Fruit fly (Drosophila melanogaster) whole organism, embryonic: ENCODE measurements around the gene Cyp312a1.

Experiments
- Bteb2 ChIP-seq: fragments of 200-800 bp; sonication (Bioruptor generic); optimal IDR thresholded peaks from 2 replicates; lab custom pipeline; 2016; ENCODE audit warnings: missing biosample characterization, missing genetic modification characterization
- CG10147 ChIP-seq: fragments of 200-800 bp; sonication (Bioruptor generic); optimal IDR thresholded peaks from 2 replicates; lab custom pipeline; 2019; ENCODE audit warnings: missing biosample characterization, mild to moderate bottlenecking, missing genetic modification characterization, moderate library complexity
- CG10209 ChIP-seq: fragments of 200-800 bp; sonication (Bioruptor generic); optimal IDR thresholded peaks from 3 replicates; lab custom pipeline; 2017; ENCODE audit warnings: missing biosample characterization, mild to moderate bottlenecking, missing genetic modification characterization, missing genetic modification reagents
- CG10565 ChIP-seq: fragments of 200-800 bp; sonication (Bioruptor generic); optimal IDR thresholded peaks from 3 replicates; lab custom pipeline; 2016; ENCODE audit warnings: missing biosample characterization, mild to moderate bottlenecking, missing genetic modification characterization
- CG11696 ChIP-seq: fragments of 200-800 bp; sonication (Bioruptor generic); IDR thresholded peaks from 2 replicates; pipeline ENCODE4 v1.3.6; 2022; ENCODE audit warnings: missing biosample characterization, missing genetic modification characterization
- CG14050 ChIP-seq: fragments of 200-800 bp; sonication (Bioruptor generic); IDR thresholded peaks from 3 replicates; pipeline ENCODE4 v1.3.6; 2022; ENCODE audit warnings: missing biosample characterization, missing genetic modification characterization
- CG16779 ChIP-seq: fragments of 200-800 bp; sonication (Bioruptor generic); IDR thresholded peaks from 2 replicates; pipeline ENCODE4 v1.3.6; 2022; ENCODE audit warnings: missing biosample characterization, missing genetic modification characterization
- CG2678 ChIP-seq: fragments of 200-800 bp; sonication (Bioruptor generic); optimal IDR thresholded peaks from 3 replicates; lab custom pipeline; 2019; ENCODE audit warnings: missing biosample characterization, mild to moderate bottlenecking, missing genetic modification characterization, moderate library complexity
- CG31365 ChIP-seq: fragments of 200-800 bp; sonication (Bioruptor generic); optimal IDR thresholded peaks from 2 replicates; lab custom pipeline; 2018; ENCODE audit warnings: missing biosample characterization, mild to moderate bottlenecking, missing genetic modification characterization
- CG33213 ChIP-seq: fragments of 200-800 bp; sonication (Bioruptor generic); optimal IDR thresholded peaks from 3 replicates; lab custom pipeline; 2016; ENCODE audit warnings: missing biosample characterization, missing genetic modification characterization
- CG4424 ChIP-seq: fragments of 200-800 bp; sonication (Bioruptor generic); optimal IDR thresholded peaks from 3 replicates; lab custom pipeline; 2016; ENCODE audit warnings: missing biosample characterization, missing genetic modification characterization
- CG6813 ChIP-seq: fragments of 200-800 bp; sonication (Bioruptor generic); optimal IDR thresholded peaks from 2 replicates; lab custom pipeline; 2017; ENCODE audit warnings: missing biosample characterization, missing genetic modification characterization, mild to moderate bottlenecking, moderate library complexity, missing genetic modification reagents
- CG7839 ChIP-seq: fragments of 200-800 bp; sonication (Bioruptor generic); optimal IDR thresholded peaks from 3 replicates; lab custom pipeline; 2018; ENCODE audit warnings: missing biosample characterization, mild to moderate bottlenecking, missing genetic modification characterization, moderate library complexity
- CG7987 ChIP-seq: fragments of 200-800 bp; sonication (Bioruptor generic); optimal IDR thresholded peaks from 2 replicates; lab custom pipeline; 2018; ENCODE audit warnings: missing biosample characterization, mild to moderate bottlenecking, missing genetic modification characterization, moderate library complexity
- CG8281 ChIP-seq: fragments of 200-800 bp; sonication (Bioruptor generic); optimal IDR thresholded peaks from 2 replicates; lab custom pipeline; 2018; ENCODE audit warnings: missing biosample characterization, mild to moderate bottlenecking, missing genetic modification characterization, moderate library complexity
- CG8290 ChIP-seq, 3 experiments: fragments of 200-800 bp; sonication (Bioruptor generic); optimal IDR thresholded peaks; 2 replicates each; lab custom pipeline; 2016 to 2019; ENCODE audit warnings: missing biosample characterization in 3 of 3, missing genetic modification characterization in 3 of 3, mild to moderate bottlenecking in 2 of 3, moderate library complexity in 1 of 3
- CG8944 ChIP-seq: fragments of 200-800 bp; sonication (Bioruptor generic); optimal IDR thresholded peaks from 3 replicates; lab custom pipeline; 2016; ENCODE audit warnings: missing biosample characterization, missing genetic modification characterization
- CTCF ChIP-seq: fragments of 200-800 bp; sonication (Bioruptor generic); optimal IDR thresholded peaks from 2 replicates; lab custom pipeline; 2017; ENCODE audit warnings: missing biosample characterization, mild to moderate bottlenecking, missing genetic modification characterization, moderate library complexity
- H15 ChIP-seq: fragments of 200-800 bp; sonication (Bioruptor generic); IDR thresholded peaks from 3 replicates; pipeline ENCODE4 v1.3.6; 2022; ENCODE audit warnings: missing biosample characterization, missing genetic modification characterization
- Max ChIP-seq: fragments of 200-800 bp; sonication (Bioruptor generic); optimal IDR thresholded peaks from 2 replicates; lab custom pipeline; 2016; ENCODE audit warnings: missing biosample characterization, mild to moderate bottlenecking, missing genetic modification characterization
- NC2α ChIP-seq: fragments of 200-800 bp; sonication (Bioruptor generic); optimal IDR thresholded peaks from 2 replicates; lab custom pipeline; 2016; ENCODE audit warnings: missing biosample characterization, missing genetic modification characterization
- Six4 ChIP-seq: fragments of 200-800 bp; sonication (Bioruptor generic); optimal IDR thresholded peaks from 2 replicates; lab custom pipeline; 2016; ENCODE audit warnings: missing biosample characterization, missing genetic modification characterization
- Spps ChIP-seq: fragments of 200-800 bp; sonication (Bioruptor generic); optimal IDR thresholded peaks from 2 replicates; lab custom pipeline; 2018; ENCODE audit warnings: missing biosample characterization, mild to moderate bottlenecking, missing genetic modification characterization
- Xbp1 ChIP-seq: fragments of 200-800 bp; sonication (Bioruptor generic); optimal IDR thresholded peaks from 3 replicates; lab custom pipeline; 2016; ENCODE audit warnings: missing biosample characterization, mild to moderate bottlenecking, missing genetic modification characterization
- bbx ChIP-seq: fragments of 200-800 bp; sonication (Bioruptor generic); IDR thresholded peaks from 2 replicates; pipeline ENCODE4 v1.3.6; 2022; ENCODE audit warnings: missing biosample characterization, missing genetic modification characterization; ENCODE audit not compliant: partially characterized antibody
- bsh ChIP-seq, 2 experiments: fragments of 200-800 bp; sonication (Bioruptor generic); optimal IDR thresholded peaks; 2 replicates each; lab custom pipeline; 2017 to 2018; ENCODE audit warnings: mild to moderate bottlenecking in 2 of 2, missing biosample characterization in 2 of 2, missing genetic modification characterization in 2 of 2, moderate library complexity in 1 of 2
- cato ChIP-seq: fragments of 200-800 bp; sonication (Bioruptor generic); optimal IDR thresholded peaks from 2 replicates; lab custom pipeline; 2016; ENCODE audit warnings: missing biosample characterization, missing genetic modification characterization, borderline replicate concordance
- chinmo ChIP-seq: fragments of 200-800 bp; sonication (Bioruptor generic); IDR thresholded peaks from 4 replicates; pipeline ENCODE4 v1.3.6; 2022; ENCODE audit warnings: missing biosample characterization, missing genetic modification characterization; ENCODE audit not compliant: partially characterized antibody
- crc ChIP-seq: fragments of 200-800 bp; sonication (Bioruptor generic); optimal IDR thresholded peaks from 2 replicates; lab custom pipeline; 2016; ENCODE audit warnings: missing biosample characterization, missing genetic modification characterization
- danr ChIP-seq: fragments of 200-800 bp; sonication (Bioruptor generic); IDR thresholded peaks from 2 replicates; pipeline ENCODE4 v1.3.6; 2022; ENCODE audit warnings: missing biosample characterization, missing genetic modification characterization
- dati ChIP-seq: fragments of 200-800 bp; sonication (Bioruptor generic); IDR thresholded peaks from 2 replicates; pipeline ENCODE4 v1.3.6; 2022; ENCODE audit warnings: missing biosample characterization, missing genetic modification characterization
- fd102C ChIP-seq: fragments of 200-800 bp; sonication (Bioruptor generic); optimal IDR thresholded peaks from 2 replicates; lab custom pipeline; 2018; ENCODE audit warnings: missing biosample characterization, mild to moderate bottlenecking, missing genetic modification characterization, moderate library complexity
- ftz-f1 ChIP-seq: fragments of 200-800 bp; sonication (Bioruptor generic); optimal IDR thresholded peaks from 2 replicates; lab custom pipeline; 2016; ENCODE audit warnings: missing biosample characterization, missing genetic modification characterization
- hbn ChIP-seq: fragments of 200-800 bp; sonication (Bioruptor generic); IDR thresholded peaks from 2 replicates; pipeline ENCODE4 v1.3.6; 2022; ENCODE audit warnings: missing biosample characterization, missing genetic modification characterization; ENCODE audit not compliant: partially characterized antibody
- her ChIP-seq: fragments of 200-800 bp; sonication (Bioruptor generic); optimal IDR thresholded peaks from 2 replicates; lab custom pipeline; 2016; ENCODE audit warnings: missing biosample characterization, missing genetic modification characterization
- kay ChIP-seq: fragments of 200-800 bp; sonication (Bioruptor generic); optimal IDR thresholded peaks from 2 replicates; lab custom pipeline; 2016; ENCODE audit warnings: missing biosample characterization, missing genetic modification characterization
- kni ChIP-seq: fragments of 200-800 bp; sonication (Bioruptor generic); optimal IDR thresholded peaks from 3 replicates; lab custom pipeline; 2017; ENCODE audit warnings: mild to moderate bottlenecking, missing biosample characterization, missing genetic modification reagents, missing genetic modification characterization
- mam ChIP-seq: fragments of 200-800 bp; sonication (Bioruptor generic); optimal IDR thresholded peaks from 3 replicates; lab custom pipeline; 2016; ENCODE audit warnings: missing biosample characterization, missing genetic modification characterization
- mirr ChIP-seq: fragments of 200-800 bp; sonication (Bioruptor generic); optimal IDR thresholded peaks from 3 replicates; lab custom pipeline; 2018; ENCODE audit warnings: missing biosample characterization, mild to moderate bottlenecking, missing genetic modification characterization
- mld ChIP-seq: fragments of 200-800 bp; sonication (Bioruptor generic); IDR thresholded peaks from 3 replicates; pipeline ENCODE4 v1.3.6; 2022; ENCODE audit warnings: missing biosample characterization, missing genetic modification characterization; ENCODE audit not compliant: partially characterized antibody
- psq ChIP-seq: fragments of 200-800 bp; sonication (Bioruptor generic); optimal IDR thresholded peaks from 2 replicates; lab custom pipeline; 2017; ENCODE audit warnings: missing biosample characterization, missing genetic modification characterization
- sens ChIP-seq: fragments of 200-800 bp; sonication (Bioruptor generic); peaks from one replicate; lab custom pipeline; 2016; ENCODE audit warnings: missing biosample characterization, missing genetic modification characterization
- sna ChIP-seq: fragments of 200-800 bp; sonication (Bioruptor generic); IDR thresholded peaks from 2 replicates; pipeline ENCODE4 v1.3.6; 2022; ENCODE audit warnings: missing biosample characterization, missing genetic modification characterization; ENCODE audit not compliant: partially characterized antibody
- so ChIP-seq: fragments of 200-800 bp; sonication (Bioruptor generic); IDR thresholded peaks from 3 replicates; pipeline ENCODE4 v1.3.6; 2022; ENCODE audit warnings: missing biosample characterization, missing genetic modification characterization
- sqz ChIP-seq: fragments of 200-800 bp; sonication (Bioruptor generic); optimal IDR thresholded peaks from 3 replicates; lab custom pipeline; 2018; ENCODE audit warnings: missing biosample characterization, mild to moderate bottlenecking, missing genetic modification characterization
- ssp ChIP-seq: fragments of 200-800 bp; sonication (Bioruptor generic); IDR thresholded peaks from 2 replicates; pipeline ENCODE4 v1.3.6; 2022; ENCODE audit warnings: missing biosample characterization, missing genetic modification characterization
- tup ChIP-seq: fragments of 200-800 bp; sonication (Bioruptor generic); optimal IDR thresholded peaks from 2 replicates; lab custom pipeline; 2016; ENCODE audit warnings: missing biosample characterization, mild to moderate bottlenecking, missing genetic modification characterization, moderate library complexity
- twi ChIP-seq: fragments of 200-800 bp; optimal IDR thresholded peaks from 2 replicates; lab custom pipeline; 2019; ENCODE audit warnings: missing biosample characterization, mild to moderate bottlenecking, missing genetic modification characterization, moderate library complexity

Gene Cyp312a1

DNA sequence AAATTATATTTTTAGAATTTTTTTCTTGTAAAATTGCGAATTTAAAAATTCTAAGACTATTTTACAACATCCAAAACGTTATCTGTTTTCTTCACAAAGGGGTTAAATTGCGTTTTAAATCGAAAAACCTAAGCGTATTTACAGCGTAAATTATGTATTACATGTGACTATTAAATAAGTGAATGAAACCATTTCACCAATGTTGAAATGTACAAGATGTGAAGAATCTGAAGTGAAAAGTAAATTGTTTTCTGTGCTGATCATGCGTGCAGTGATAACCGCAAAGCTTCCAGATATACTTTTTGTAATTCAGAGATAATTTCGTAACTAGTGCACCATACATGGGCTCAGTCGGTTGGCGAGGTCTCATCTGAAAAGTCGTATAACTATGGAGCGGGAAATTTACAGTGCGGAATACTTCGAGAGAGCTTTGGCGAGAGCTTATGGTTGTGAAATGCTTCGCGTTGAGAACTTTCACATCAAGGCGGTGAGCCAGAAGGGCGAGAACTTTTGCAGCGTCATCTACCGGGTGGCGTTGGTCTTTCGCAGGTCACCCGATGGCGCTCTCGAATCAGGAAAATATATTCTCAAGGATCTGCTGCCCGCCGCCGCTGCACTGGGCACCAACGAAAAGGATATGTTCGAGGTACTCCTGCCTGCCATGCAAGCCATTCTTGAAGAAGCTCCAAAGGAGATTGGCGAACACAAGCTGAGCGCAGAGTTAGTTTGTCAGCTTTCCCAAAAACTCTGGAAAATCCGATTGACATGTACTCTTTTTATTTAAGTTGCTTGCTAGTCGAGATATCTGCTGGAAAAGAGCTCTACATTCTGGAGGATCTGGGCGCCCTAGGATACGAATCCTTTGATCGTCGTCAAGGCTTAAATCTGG, 18.2 kb downstream of the Cyp312a1 start (continued):
- no peak for TF ChIP-seq CG11696 (GFP tag; lab: Robert Waterston, UW)
- no peak for TF ChIP-seq cato (GFP tag; lab: Kevin White, UChicago)
- no peak for TF ChIP-seq kay (GFP tag; lab: Kevin White, UChicago)
- peak; percentile 15 for TF ChIP-seq NC2α (GFP tag; lab: Kevin White, UChicago)
- TF ChIP-seq mld (GFP tag; lab: Robert Waterston, UW), result no peak
- TF ChIP-seq CG7839 (tag; lab: Kevin White, UChicago), result peak; percentile 62
- TF ChIP-seq CG14050 (GFP tag; lab: Robert Waterston, UW), result peak; percentile 15; the same call in 1 of the 3 replicates
- peak; percentile 57 for TF ChIP-seq CG10209 (GFP tag; lab: Kevin White, UChicago)
- TF ChIP-seq CG10565 (GFP tag; lab: Kevin White, UChicago), result no peak
- peak; percentile 19 for TF ChIP-seq CG10147
- TF ChIP-seq CG7987 (GFP tag; lab: Kevin White, UChicago), result no peak
- peak; percentile 85 for TF ChIP-seq sens (GFP tag; lab: Kevin White, UChicago)
- no peak for TF ChIP-seq psq (GFP tag; lab: Kevin White, UChicago)
- peak; percentile 96 for TF ChIP-seq CTCF (GFP tag; lab: Kevin White, UChicago)
- no peak for TF ChIP-seq danr (GFP tag; lab: Robert Waterston, UW)
- no peak for TF ChIP-seq fd102C (GFP tag; lab: Kevin White, UChicago)
- peak; percentile 1 for TF ChIP-seq sqz (GFP tag; lab: Kevin White, UChicago)
- TF ChIP-seq Spps (tag; lab: Kevin White, UChicago), result no peak
- peak; percentile 27; the same call in 1 of the 2 replicates for TF ChIP-seq bbx (GFP tag; lab: Robert Waterston, UW)
- no peak for TF ChIP-seq CG8281
- no peak for TF ChIP-seq Max (GFP tag; lab: Kevin White, UChicago)
- TF ChIP-seq mam (GFP tag; lab: Kevin White, UChicago), result peak; percentile 26
- TF ChIP-seq CG16779 (GFP tag; lab: Robert Waterston, UW), result peak; percentile 70
- peak; percentile 41 for TF ChIP-seq CG6813 (GFP tag; lab: Kevin White, UChicago)
- TF ChIP-seq Bteb2 (GFP tag; lab: Kevin White, UChicago), result no peak
- peak; percentile 6 for TF ChIP-seq CG8944 (GFP tag; lab: Kevin White, UChicago)
- TF ChIP-seq chinmo (GFP tag; lab: Robert Waterston, UW), result peak; percentile 91
- no peak for TF ChIP-seq ssp (GFP tag; lab: Robert Waterston, UW)
- TF ChIP-seq Xbp1 (GFP tag; lab: Kevin White, UChicago), result no peak
- peak; percentile 61 for TF ChIP-seq ftz-f1 (GFP tag; lab: Kevin White, UChicago)
- no peak for TF ChIP-seq dati (GFP tag; lab: Robert Waterston, UW)
- TF ChIP-seq sna (GFP tag; lab: Robert Waterston, UW), result no peak
- TF ChIP-seq hbn, result no peak
- no peak; the same call in 2 of the 3 replicates for TF ChIP-seq so (GFP tag; lab: Robert Waterston, UW)
- no peak for TF ChIP-seq Six4 (GFP tag; lab: Kevin White, UChicago)
- peak; percentile 70 for TF ChIP-seq H15
- TF ChIP-seq twi (tag; lab: Kevin White, UChicago), result no peak
- TF ChIP-seq CG2678, result peak; percentile 77
- peak; percentile 69 for TF ChIP-seq her (GFP tag; lab: Kevin White, UChicago)
- peak; percentile 26 for TF ChIP-seq kni (GFP tag; lab: Kevin White, UChicago)
- peak in 1 of 2 experiments; percentile 36 for TF ChIP-seq bsh (GFP tag; optimal IDR thresholded peaks at IDR 0.05; lab: Kevin White, UChicago)
- no peak for TF ChIP-seq tup (GFP tag; lab: Kevin White, UChicago)
- TF ChIP-seq CG4424, result no peak
- TF ChIP-seq CG31365 (tag; lab: Kevin White, UChicago), result peak; percentile 61
- TF ChIP-seq crc (GFP tag; lab: Kevin White, UChicago), result no peak
- TF ChIP-seq CG33213, result peak; percentile 7
- TF ChIP-seq CG8290 (GFP tag; optimal IDR thresholded peaks at IDR 0.05; lab: Kevin White, UChicago), result peak; percentile 10
- TF ChIP-seq CG8290 (tag; optimal IDR thresholded peaks at IDR 0.05; lab: Kevin White, UChicago), result peak in 1 of 2 experiments; percentile 80
- peak; percentile 31 for TF ChIP-seq mirr
